Fruit fly (Drosophila melanogaster) whole organism, larva: Measurements from ENCODE around the gene Ssadh.

Experiments used
- noc ChIP-seq: fragments of 200-800 bp; sonication (Bioruptor generic); optimal IDR thresholded peaks from 3 replicates; lab custom pipeline; 2019; ENCODE audit warnings: missing biosample characterization, mild to moderate bottlenecking, missing genetic modification characterization, moderate library complexity

The Ssadh gene

DNA sequence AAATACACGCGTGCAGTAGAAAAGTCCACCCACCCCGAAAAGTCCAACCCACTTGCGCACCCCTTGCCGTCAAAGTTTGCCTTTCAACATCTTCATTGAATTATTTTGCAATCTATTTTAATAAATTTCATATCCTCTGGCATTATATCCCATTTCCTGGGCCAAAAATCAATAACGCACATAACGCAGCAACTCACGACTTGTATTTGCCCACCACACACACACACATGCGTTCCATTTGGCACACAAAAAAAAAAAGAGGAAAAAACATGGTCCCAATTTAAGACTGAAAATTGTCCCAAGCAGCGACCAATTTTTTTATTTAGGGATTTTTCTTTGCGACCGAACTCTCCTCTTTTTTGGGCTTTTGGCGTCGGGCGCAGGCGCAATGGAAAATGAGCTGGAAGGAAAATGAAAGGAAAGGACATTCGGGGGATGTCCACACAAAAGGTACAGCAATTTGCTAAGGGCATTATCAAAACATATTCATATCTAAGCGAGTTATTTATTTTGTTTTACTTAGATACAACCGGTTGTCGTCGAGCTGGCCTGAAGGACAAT lies 35.8 kb downstream of the Ssadh start:
- TF ChIP-seq noc (tag; lab: Kevin White, UChicago) = no peak

DNA sequence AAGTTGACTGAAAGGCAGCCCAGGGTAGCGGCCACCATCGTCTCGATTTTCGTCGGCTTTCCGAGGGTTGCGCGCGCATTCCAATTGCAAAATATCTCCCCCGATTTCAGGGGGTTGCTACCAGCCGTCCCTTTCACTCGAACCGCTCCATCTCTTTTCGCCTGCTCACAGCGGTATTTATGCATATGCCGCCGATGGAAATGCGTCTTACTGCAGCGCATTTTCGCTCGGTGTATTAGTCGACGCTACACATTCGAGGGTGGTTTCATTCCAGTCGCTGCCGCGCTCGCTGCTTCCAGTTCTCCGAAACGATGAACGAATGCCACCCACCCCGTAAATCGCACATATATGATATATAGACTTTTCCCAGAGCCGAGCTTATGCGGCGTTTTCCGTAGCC lies 37.6 kb downstream of the Ssadh start:
- TF ChIP-seq noc (tag; lab: Kevin White, UChicago) = no peak

- TF ChIP-seq noc (tag; lab: Kevin White, UChicago) = no peak
Observed at dm6 chr3R:25588493-25588892, 38.2 kb downstream of the Ssadh start.

DNA sequence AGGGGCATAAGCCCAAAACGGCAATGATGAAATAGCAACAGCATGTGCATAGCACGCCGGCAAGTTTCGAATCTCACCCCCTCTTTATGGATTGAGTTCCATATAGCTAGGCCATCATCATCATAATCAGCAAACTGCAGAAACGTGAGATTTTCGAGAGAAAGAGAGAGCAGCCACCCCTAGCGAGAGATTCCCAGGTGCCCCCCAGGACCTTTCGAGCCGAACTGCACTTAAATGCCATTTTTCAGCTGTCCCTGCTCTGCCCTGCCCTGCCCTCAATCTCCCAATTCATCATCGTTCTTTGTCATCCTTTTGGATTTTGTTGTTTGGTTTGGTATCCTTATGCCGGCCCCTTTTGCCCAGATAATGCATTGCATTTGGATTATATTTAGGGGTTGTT lies 39.0 kb downstream of the Ssadh start:
- TF ChIP-seq noc (tag; lab: Kevin White, UChicago) = no peak

DNA sequence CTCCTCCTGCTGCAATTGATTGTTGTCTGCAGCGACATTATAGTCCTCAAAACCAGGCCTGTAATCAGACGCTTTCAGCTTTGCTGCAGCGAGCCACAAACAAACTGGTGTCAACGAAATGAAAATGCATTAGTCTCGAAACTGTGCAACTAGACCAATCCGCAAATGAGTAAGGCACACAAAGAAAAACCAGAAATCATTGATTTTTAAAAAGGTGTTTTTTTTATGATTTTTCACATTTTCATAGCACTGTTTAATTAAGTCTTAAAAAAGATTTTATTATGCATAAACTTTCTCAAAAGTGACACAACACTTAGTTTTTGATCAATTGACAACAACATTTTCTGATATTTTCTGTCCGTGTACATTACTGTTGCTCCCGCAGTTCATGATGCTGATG lies 43.6 kb downstream of the Ssadh start, which contains the start of gene CG4582:
TSS of gene CG4582 (minus strand) at position 101 of the 400 bp plus-strand sequence.
- no peak for TF ChIP-seq noc (tag; lab: Kevin White, UChicago)
